Worm (Caenorhabditis elegans): ENCODE data around the gene ccep-135.

ce11 chrIII:3129036-3129435 lies 37.4 kb downstream of the ccep-135 start, which contains the start of gene Y53G8B.1:
- no peak for TF ChIP-seq tbx-11 (GFP tag; IDR thresholded peaks at IDR 0.05)
- TF ChIP-seq ceh-13 (GFP tag; optimal IDR thresholded peaks at IDR 0.05) = no peak
- TF ChIP-seq sea-1 (GFP tag; conservative IDR thresholded peaks at IDR 0.05) = no peak
- TF ChIP-seq ama-1 (optimal IDR thresholded peaks at IDR 0.05) = no peak

All from whole organism, early embryonic.